Worm (Caenorhabditis elegans) whole organism, L3 larva: ENCODE results near the gene str-135.

ENCODE experiments used
- ama-1 ChIP-seq: fragments of 150-350 bp; optimal IDR thresholded peaks from 2 replicates; lab custom pipeline; 2018
- jun-1 ChIP-seq: fragments of 150-350 bp; optimal IDR thresholded peaks from 2 replicates; lab custom pipeline; 2014; ENCODE audit warnings: missing biosample characterization, missing genetic modification reagents, missing genetic modification characterization
- lin-15B ChIP-seq: fragments of 150-350 bp; optimal IDR thresholded peaks from 2 replicates; lab custom pipeline; 2014; ENCODE audit warnings: missing biosample characterization, missing genetic modification characterization
- skn-1 ChIP-seq: fragments of 150-350 bp; optimal IDR thresholded peaks from 2 replicates; lab custom pipeline; 2014; ENCODE audit warnings: missing biosample characterization, missing genetic modification characterization
- unc-39 ChIP-seq: sonication (generic microtip); optimal IDR thresholded peaks from 4 replicates; lab custom pipeline; 2017; ENCODE audit warnings: missing biosample characterization, missing genetic modification characterization
- unc-62 ChIP-seq: fragments of 150-350 bp; sonication (generic microtip); optimal IDR thresholded peaks from 4 replicates; lab custom pipeline; 2014; ENCODE audit warnings: missing biosample characterization, missing genetic modification reagents, missing genetic modification characterization

ce11 chrV:8262212-8262611 lies 18.5 kb downstream of the str-135 start:
- TF ChIP-seq ama-1 (lab: Kevin White, UChicago) (no peak), lin-15B (tag; lab: Kevin White, UChicago) (no peak), skn-1 (tag; lab: Kevin White, UChicago) (no peak), unc-39 (tag; lab: Kevin White, UChicago) (no peak), jun-1 (no peak), unc-62 (GFP tag; lab: Kevin White, UChicago) (no peak)
